Fruit fly (Drosophila melanogaster): ENCODE results near the gene Sgs4.

Gene Sgs4

dm6 chrX:3255569-3256309 lies 5.8 kb downstream of the Sgs4 start (continued):
- TF ChIP-seq Dip2 (GFP tag; IDR thresholded peaks at IDR 0.05): peak; percentile 37; the same call in 1 of the 2 replicates
- peak; percentile 94 for TF ChIP-seq ttk (GFP tag; IDR thresholded peaks at IDR 0.05)
- TF ChIP-seq lov (optimal IDR thresholded peaks at IDR 0.05): no peak
- TF ChIP-seq lov (GFP tag; IDR thresholded peaks at IDR 0.05): no peak
- TF ChIP-seq pros (GFP tag; optimal IDR thresholded peaks at IDR 0.05): no peak
- peak; percentile 97 for TF ChIP-seq CG13775 (GFP tag; optimal IDR thresholded peaks at IDR 0.05)
- peak; percentile 88 for TF ChIP-seq danr (GFP tag; IDR thresholded peaks at IDR 0.05)
- TF ChIP-seq ash1 (GFP tag; optimal IDR thresholded peaks at IDR 0.05): no peak
- TF ChIP-seq CG2199 (GFP tag; IDR thresholded peaks at IDR 0.05): no peak; the same call in 1 of the 3 replicates
- no peak for TF ChIP-seq Sin3A (optimal IDR thresholded peaks at IDR 0.05)
- peak; percentile 90 for TF ChIP-seq CG8388 (GFP tag; optimal IDR thresholded peaks at IDR 0.05)
- peak; percentile 86 for TF ChIP-seq Dad (GFP tag; optimal IDR thresholded peaks at IDR 0.05)
- TF ChIP-seq CG34224 (GFP tag; IDR thresholded peaks at IDR 0.05; ENCODE audit: partially characterized antibody): no peak
- TF ChIP-seq CG11723 (GFP tag; optimal IDR thresholded peaks at IDR 0.05): peak; percentile 94
- TF ChIP-seq CG7372 (GFP tag; IDR thresholded peaks at IDR 0.05): peak; percentile 91
- peak; percentile 87 for TF ChIP-seq CrebB (tag; optimal IDR thresholded peaks at IDR 0.05)
- TF ChIP-seq CG32772 (GFP tag; IDR thresholded peaks at IDR 0.05): peak; percentile 90
- peak; percentile 83 for TF ChIP-seq CG14667 (GFP tag; IDR thresholded peaks at IDR 0.05)
- TF ChIP-seq CG9932 (GFP tag; IDR thresholded peaks at IDR 0.05): peak; percentile 93
- TF ChIP-seq CG15073 (GFP tag; optimal IDR thresholded peaks at IDR 0.05): peak; percentile 64
- peak; percentile 87 for TF ChIP-seq Awh (GFP tag; IDR thresholded peaks at IDR 0.05)
- peak; percentile 67 for TF ChIP-seq ro (GFP tag; IDR thresholded peaks at IDR 0.05)
- TF ChIP-seq MBD-R2 (GFP tag; IDR thresholded peaks at IDR 0.05): peak; percentile 82; the same call in 1 of the 2 replicates
- TF ChIP-seq CG4820 (GFP tag; optimal IDR thresholded peaks at IDR 0.05): peak; percentile 93
- peak; percentile 87 for TF ChIP-seq sd (tag; optimal IDR thresholded peaks at IDR 0.05)
- peak; percentile 93 for TF ChIP-seq so (GFP tag; IDR thresholded peaks at IDR 0.05)
- TF ChIP-seq ken (GFP tag; IDR thresholded peaks at IDR 0.05): peak; percentile 68; the same call in 2 of the 3 replicates
- no peak; the same call in 1 of the 2 replicates for TF ChIP-seq bbx (GFP tag; IDR thresholded peaks at IDR 0.05; ENCODE audit: partially characterized antibody)
- TF ChIP-seq exex (tag; optimal IDR thresholded peaks at IDR 0.05): peak; percentile 82
- peak; percentile 39; the same call in 1 of the 2 replicates for TF ChIP-seq CG13287 (GFP tag; IDR thresholded peaks at IDR 0.05; ENCODE audit: partially characterized antibody)
- TF ChIP-seq CG31224 (GFP tag; IDR thresholded peaks at IDR 0.05): peak; percentile 87
- TF ChIP-seq CG1603 (tag; optimal IDR thresholded peaks at IDR 0.05): peak; percentile 46
- peak; percentile 96 for TF ChIP-seq CG6765 (GFP tag; optimal IDR thresholded peaks at IDR 0.05)
- no peak for TF ChIP-seq BEAF-32 (GFP tag; optimal IDR thresholded peaks at IDR 0.05)
- peak; percentile 95 for TF ChIP-seq unpg (GFP tag; optimal IDR thresholded peaks at IDR 0.05)
- peak; percentile 95 for TF ChIP-seq Xbp1 (GFP tag; optimal IDR thresholded peaks at IDR 0.05)
- peak; percentile 93 for TF ChIP-seq Aef1 (GFP tag; IDR thresholded peaks at IDR 0.05)
- peak; percentile 98 for TF ChIP-seq Hmr (GFP tag; optimal IDR thresholded peaks at IDR 0.05)
- TF ChIP-seq CG1792 (GFP tag; optimal IDR thresholded peaks at IDR 0.05): peak; percentile 93
- TF ChIP-seq jumu (GFP tag; optimal IDR thresholded peaks at IDR 0.05): peak; percentile 86
- peak; percentile 91 for TF ChIP-seq Mes4 (GFP tag; optimal IDR thresholded peaks at IDR 0.05)
- TF ChIP-seq tup (GFP tag; optimal IDR thresholded peaks at IDR 0.05): peak; percentile 76
- no peak for TF ChIP-seq zf30C (GFP tag; optimal IDR thresholded peaks at IDR 0.05)
- peak; percentile 94 for TF ChIP-seq Rfx (GFP tag; IDR thresholded peaks at IDR 0.05)
- TF ChIP-seq wek (GFP tag; optimal IDR thresholded peaks at IDR 0.05): peak; percentile 51
- peak; percentile 90 for TF ChIP-seq Atf3 (GFP tag; optimal IDR thresholded peaks at IDR 0.05)
- peak; percentile 97 for TF ChIP-seq CG6854 (GFP tag; optimal IDR thresholded peaks at IDR 0.05)
- no peak for TF ChIP-seq tna (GFP tag; IDR thresholded peaks at IDR 0.05; ENCODE audit: partially characterized antibody)
- TF ChIP-seq Dip3 (GFP tag; optimal IDR thresholded peaks at IDR 0.05): peak; percentile 94
- TF ChIP-seq yki (optimal IDR thresholded peaks at IDR 0.05): no peak

Measured in whole organism, embryonic.